Worm (Caenorhabditis elegans): Measurements from ENCODE around the gene C34F6.12.

C34F6.12 gene

ce11 chrX:11250983-11251382, 24.5 kb upstream of the C34F6.12 start:
- peak; percentile 30 for TF ChIP-seq nhr-28 (tag; optimal IDR thresholded peaks at IDR 0.05)
- TF ChIP-seq rbr-2 (tag; optimal IDR thresholded peaks at IDR 0.05): no peak
- TF ChIP-seq pqm-1 (tag; optimal IDR thresholded peaks at IDR 0.05): peak; percentile 13
- TF ChIP-seq daf-16 (GFP tag; optimal IDR thresholded peaks at IDR 0.05): no peak
- TF ChIP-seq daf-16 (tag; optimal IDR thresholded peaks at IDR 0.05): peak; percentile 40

DNA sequence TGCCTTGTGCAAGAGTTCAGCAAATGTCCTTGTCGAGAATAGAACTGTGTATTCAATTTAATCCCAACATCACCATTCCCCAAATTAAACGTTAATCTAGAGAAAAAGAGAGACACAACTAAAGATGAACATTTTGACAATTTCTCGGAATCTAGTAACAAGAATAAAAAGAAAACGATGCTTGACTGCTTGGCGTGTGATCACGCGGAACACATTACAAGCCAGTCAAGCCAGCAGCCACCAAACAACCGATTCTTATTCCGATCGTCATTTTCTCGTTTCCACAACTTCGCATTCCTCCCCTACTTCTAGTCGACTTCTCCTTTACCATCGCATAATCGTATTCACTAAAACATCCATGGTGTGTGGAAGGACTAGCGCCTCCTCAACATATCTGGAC, 22.9 kb upstream of the C34F6.12 start:
- TF ChIP-seq dpl-1 (GFP tag; optimal IDR thresholded peaks at IDR 0.05) (no peak), daf-19 (GFP tag; conservative IDR thresholded peaks at IDR 0.05) (no peak), mdl-1 (tag; optimal IDR thresholded peaks at IDR 0.05) (peak in 1 of 2 experiments; percentile 36), daf-8 (GFP tag; IDR thresholded peaks at IDR 0.05) (no peak), lin-38 (GFP tag; IDR thresholded peaks at IDR 0.05) (no peak), ZK337.2 (GFP tag; IDR thresholded peaks at IDR 0.05) (no peak), madf-9 (GFP tag; conservative IDR thresholded peaks at IDR 0.05) (no peak), F10B5.3 (tag; optimal IDR thresholded peaks at IDR 0.05) (no peak), lsy-2 (tag; optimal IDR thresholded peaks at IDR 0.05) (no peak), zfp-2 (tag; optimal IDR thresholded peaks at IDR 0.05) (no peak), daf-12 (tag; optimal IDR thresholded peaks at IDR 0.05) (no peak), dmd-8 (GFP tag; IDR thresholded peaks at IDR 0.05) (no peak), ctbp-1 (GFP tag; IDR thresholded peaks at IDR 0.05) (no peak), lin-1 (GFP tag; IDR thresholded peaks at IDR 0.05) (no peak), aha-1 (tag) (peak; percentile 3)

ce11 chrX:11248083-11248482, 21.6 kb upstream of the C34F6.12 start:
- TF ChIP-seq egl-43 (GFP tag; IDR thresholded peaks at IDR 0.05) (no peak), nhr-48 (tag; optimal IDR thresholded peaks at IDR 0.05) (peak; percentile 76), lin-29 (GFP tag; IDR thresholded peaks at IDR 0.05) (0 out of 2 replicates have a peak, but pooled peaks have one; percentile 30), mxl-2 (GFP tag; conservative IDR thresholded peaks at IDR 0.05) (no peak), hlh-11 (tag; optimal IDR thresholded peaks at IDR 0.05) (peak; percentile 88), nhr-10 (tag; optimal IDR thresholded peaks at IDR 0.05) (no peak), ztf-7 (tag; optimal IDR thresholded peaks at IDR 0.05) (no peak), mxl-3 (GFP tag; optimal IDR thresholded peaks at IDR 0.05) (peak; percentile 67), mdl-1 (tag; optimal IDR thresholded peaks at IDR 0.05) (peak; percentile 31 to 46), madf-9 (GFP tag; conservative IDR thresholded peaks at IDR 0.05) (peak; percentile 87), unc-130 (GFP tag; optimal IDR thresholded peaks at IDR 0.05) (no peak), lin-39 (tag; optimal IDR thresholded peaks at IDR 0.05) (no peak), fos-1 (tag; optimal IDR thresholded peaks at IDR 0.05) (no peak), nhr-28 (tag; optimal IDR thresholded peaks at IDR 0.05) (peak; percentile 55), hlh-30 (tag; optimal IDR thresholded peaks at IDR 0.05; ENCODE audit: insufficient read depth) (peak; percentile 79), Y105C5A.15 (GFP tag; IDR thresholded peaks at IDR 0.05) (no peak), zag-1 (tag; optimal IDR thresholded peaks at IDR 0.05) (no peak), aha-1 (tag) (peak; percentile 37), lsy-2 (tag; optimal IDR thresholded peaks at IDR 0.05) (no peak)

ce11 chrX:11245056-11245455, 18.6 kb upstream of the C34F6.12 start:
- TF ChIP-seq pqm-1 (tag; optimal IDR thresholded peaks at IDR 0.05): no peak
- no peak for TF ChIP-seq cey-2 (tag; optimal IDR thresholded peaks at IDR 0.05; ENCODE audit: borderline replicate concordance, insufficient read depth)
- TF ChIP-seq ceh-28 (tag; optimal IDR thresholded peaks at IDR 0.05): no peak
- TF ChIP-seq jun-1 (tag; optimal IDR thresholded peaks at IDR 0.05): no peak
- TF ChIP-seq zfp-2 (tag; optimal IDR thresholded peaks at IDR 0.05): no peak
- TF ChIP-seq lin-38 (GFP tag; IDR thresholded peaks at IDR 0.05): no peak
- no peak for TF ChIP-seq madf-9 (GFP tag; conservative IDR thresholded peaks at IDR 0.05)
- TF ChIP-seq nhr-41 (GFP tag; IDR thresholded peaks at IDR 0.05): no peak
- no peak for TF ChIP-seq mdt-29 (GFP tag; IDR thresholded peaks at IDR 0.05)
- TF ChIP-seq aly-2 (tag; optimal IDR thresholded peaks at IDR 0.05): no peak
- no peak for TF ChIP-seq ceh-32 (tag; optimal IDR thresholded peaks at IDR 0.05; ENCODE audit: poor library complexity)
- no peak for TF ChIP-seq hmg-1.1 (GFP tag; IDR thresholded peaks at IDR 0.05)
- no peak for TF ChIP-seq F37D6.2 (tag; optimal IDR thresholded peaks at IDR 0.05)
- TF ChIP-seq zfp-3 (GFP tag; conservative IDR thresholded peaks at IDR 0.05): no peak
- TF ChIP-seq daf-12 (tag; optimal IDR thresholded peaks at IDR 0.05): no peak
- TF ChIP-seq fos-1 (tag; optimal IDR thresholded peaks at IDR 0.05): no peak
- TF ChIP-seq daf-8 (GFP tag; IDR thresholded peaks at IDR 0.05): no peak
- TF ChIP-seq ceh-44 (GFP tag; IDR thresholded peaks at IDR 0.05): no peak
- no peak for TF ChIP-seq nhr-48 (tag; optimal IDR thresholded peaks at IDR 0.05)

Measured in whole organism, L4 larva.